Worm (Caenorhabditis elegans) whole organism, L2 larva: Measurements from ENCODE around the gene clec-86.

Experiments
- aly-2 ChIP-seq: fragments of 150-350 bp; optimal IDR thresholded peaks from 2 replicates; lab custom pipeline; 2014; ENCODE audit warnings: missing biosample characterization, missing genetic modification characterization
- crh-2 ChIP-seq: sonication (generic microtip); optimal IDR thresholded peaks from 2 replicates; lab custom pipeline; 2017; ENCODE audit warnings: missing biosample characterization, missing genetic modification characterization
- elt-3 ChIP-seq: sonication (generic microtip); optimal IDR thresholded peaks from 2 replicates; lab custom pipeline; 2017; ENCODE audit warnings: missing biosample characterization, missing genetic modification characterization
- fos-1 ChIP-seq: fragments of 150-350 bp; optimal IDR thresholded peaks from 2 replicates; lab custom pipeline; 2014; ENCODE audit warnings: missing biosample characterization, missing genetic modification characterization
- lin-11 ChIP-seq: fragments of 150-350 bp; sonication (generic microtip); optimal IDR thresholded peaks from 2 replicates; lab custom pipeline; 2014; ENCODE audit warnings: missing biosample characterization, missing genetic modification characterization, inconsistent platforms, mixed read lengths
- nhr-10 ChIP-seq: sonication (generic microtip); optimal IDR thresholded peaks from 2 replicates; lab custom pipeline; 2017; ENCODE audit warnings: missing biosample characterization, missing genetic modification characterization
- nhr-237 ChIP-seq: fragments of 150-350 bp; optimal IDR thresholded peaks from 2 replicates; lab custom pipeline; 2014; ENCODE audit warnings: missing biosample characterization, missing genetic modification characterization
- nhr-77 ChIP-seq: fragments of 150-350 bp; optimal IDR thresholded peaks from 2 replicates; lab custom pipeline; 2014; ENCODE audit warnings: missing biosample characterization, missing genetic modification characterization
- skn-1 ChIP-seq: sonication (generic microtip); optimal IDR thresholded peaks from 2 replicates; lab custom pipeline; 2017; ENCODE audit warnings: missing biosample characterization, missing genetic modification characterization
- snpc-4 ChIP-seq: fragments of 150-350 bp; optimal IDR thresholded peaks from 2 replicates; lab custom pipeline; 2014; ENCODE audit warnings: missing biosample characterization, missing genetic modification characterization
- ztf-11 ChIP-seq: sonication (generic microtip); optimal IDR thresholded peaks from 2 replicates; lab custom pipeline; 2017; ENCODE audit warnings: missing biosample characterization, missing genetic modification characterization
- ztf-4 ChIP-seq: fragments of 150-350 bp; optimal IDR thresholded peaks from 2 replicates; lab custom pipeline; 2014; ENCODE audit warnings: missing biosample characterization, missing genetic modification characterization

DNA sequence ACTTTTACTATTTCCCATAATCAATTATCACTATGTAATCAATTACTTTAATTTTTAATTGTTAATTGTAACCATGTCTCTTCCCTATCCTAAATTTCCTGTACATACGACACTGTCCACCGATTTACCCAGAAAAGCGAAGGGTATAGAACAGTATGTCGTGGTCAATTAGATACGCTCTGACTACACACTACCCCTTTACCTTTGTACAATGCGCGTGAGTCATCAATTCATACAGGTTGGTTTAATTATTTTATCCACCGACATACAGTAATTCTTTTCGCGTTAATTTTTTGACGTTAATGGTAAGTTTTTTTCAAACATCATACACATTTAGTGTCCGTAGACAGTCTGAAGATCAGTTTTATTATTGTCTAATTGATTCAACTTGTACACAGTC is 42.0 kb downstream of the clec-86 start:
- peak; percentile 83 for TF ChIP-seq nhr-237
- TF ChIP-seq skn-1 (tag; lab: Kevin White, UChicago): peak; percentile 22
- TF ChIP-seq snpc-4 (tag; lab: Kevin White, UChicago): peak; percentile 20
- TF ChIP-seq lin-11: no peak
- no peak for TF ChIP-seq aly-2 (tag; lab: Kevin White, UChicago)
- peak; percentile 89 for TF ChIP-seq nhr-77
- peak; percentile 96 for TF ChIP-seq fos-1
- TF ChIP-seq elt-3: no peak
- peak; percentile 83 for TF ChIP-seq nhr-10
- TF ChIP-seq crh-2 (tag; lab: Kevin White, UChicago): peak; percentile 96
- TF ChIP-seq ztf-11: no peak
- TF ChIP-seq ztf-4: peak; percentile 55
